Worm (Caenorhabditis elegans) whole organism, L4 larva: ENCODE results near the gene F14D2.11.

Experiments
- D1046.2 ChIP-seq: fragments of 200-800 bp; sonication (Bioruptor generic); IDR thresholded peaks from 2 replicates; pipeline ENCODE4 v1.3.6; 2022; ENCODE audit warnings: missing genetic modification characterization, missing compliant biosample characterization
- R02D3.7 ChIP-seq: fragments of 150-350 bp; sonication (generic microtip); optimal IDR thresholded peaks from 3 replicates; lab custom pipeline; 2014; ENCODE audit warnings: missing biosample characterization, missing genetic modification characterization
- Y5F2A.4 ChIP-seq: fragments of 200-800 bp; sonication (Bioruptor generic); optimal IDR thresholded peaks from 2 replicates; lab custom pipeline; 2018; ENCODE audit warnings: mild to moderate bottlenecking, missing genetic modification characterization, missing compliant biosample characterization
- ZK546.5 ChIP-seq, 2 experiments: sonication (generic microtip); optimal IDR thresholded peaks; 2 replicates each; lab custom pipeline; 2017; ENCODE audit warnings: missing biosample characterization in 2 of 2, missing genetic modification characterization in 2 of 2
- ceh-82 ChIP-seq: sonication (generic microtip); optimal IDR thresholded peaks from 2 replicates; lab custom pipeline; 2017; ENCODE audit warnings: missing biosample characterization, missing genetic modification characterization
- daf-16 ChIP-seq, 3 experiments: sonication (generic microtip); optimal IDR thresholded peaks; 2 replicates each; lab custom pipeline; 2016 to 2017; ENCODE audit warnings: missing genetic modification characterization in 3 of 3, missing genetic modification reagents in 3 of 3, mild to moderate bottlenecking in 2 of 3, missing compliant biosample characterization in 2 of 3, missing biosample characterization in 1 of 3, moderate library complexity in 1 of 3
- dmd-6 ChIP-seq: fragments of 200-800 bp; sonication (Bioruptor generic); IDR thresholded peaks from 2 replicates; pipeline ENCODE4 v1.3.6; 2022; ENCODE audit warnings: missing genetic modification reagents, missing genetic modification characterization, missing compliant biosample characterization
- dve-1 ChIP-seq: sonication (generic microtip); optimal IDR thresholded peaks from 2 replicates; lab custom pipeline; 2017; ENCODE audit warnings: antibody characterized with exemption, mild to moderate bottlenecking, missing genetic modification characterization, missing compliant biosample characterization; ENCODE audit not compliant: insufficient read depth
- egl-27 ChIP-seq: sonication (generic microtip); optimal IDR thresholded peaks from 3 replicates; lab custom pipeline; 2017; ENCODE audit warnings: missing biosample characterization, missing genetic modification reagents, missing genetic modification characterization
- gei-8 ChIP-seq: fragments of 200-800 bp; sonication (Bioruptor generic); optimal IDR thresholded peaks from 2 replicates; lab custom pipeline; 2018; ENCODE audit warnings: mild to moderate bottlenecking, missing genetic modification characterization, missing compliant biosample characterization
- hlh-11 ChIP-seq: fragments of 200-800 bp; sonication (Bioruptor generic); optimal IDR thresholded peaks from 2 replicates; lab custom pipeline; 2018; ENCODE audit warnings: mild to moderate bottlenecking, missing genetic modification characterization, missing compliant biosample characterization
- hlh-30 ChIP-seq: sonication (generic microtip); optimal IDR thresholded peaks from 2 replicates; lab custom pipeline; 2017; ENCODE audit warnings: antibody characterized with exemption, mild to moderate bottlenecking, missing genetic modification characterization, missing compliant biosample characterization; ENCODE audit not compliant: insufficient read depth
- lir-3 ChIP-seq: sonication (generic microtip); optimal IDR thresholded peaks from 2 replicates; lab custom pipeline; 2016; ENCODE audit warnings: mild to moderate bottlenecking, missing genetic modification characterization, missing compliant biosample characterization
- nhr-28 ChIP-seq: fragments of 150-350 bp; optimal IDR thresholded peaks from 2 replicates; lab custom pipeline; 2014; ENCODE audit warnings: missing biosample characterization, missing genetic modification characterization
- nhr-41 ChIP-seq: fragments of 200-800 bp; sonication (Bioruptor generic); IDR thresholded peaks from 2 replicates; pipeline ENCODE4 v1.3.6; 2022; ENCODE audit warnings: missing genetic modification reagents, missing genetic modification characterization, missing compliant biosample characterization
- nhr-77 ChIP-seq: fragments of 150-350 bp; optimal IDR thresholded peaks from 2 replicates; lab custom pipeline; 2014; ENCODE audit warnings: missing biosample characterization, missing genetic modification characterization
- php-3 ChIP-seq: fragments of 200-800 bp; sonication (Bioruptor generic); IDR thresholded peaks from 2 replicates; pipeline ENCODE4 v1.3.6; 2022; ENCODE audit warnings: missing genetic modification reagents, missing genetic modification characterization, missing compliant biosample characterization
- pqm-1 ChIP-seq: sonication (generic microtip); optimal IDR thresholded peaks from 2 replicates; lab custom pipeline; 2017; ENCODE audit warnings: missing biosample characterization, missing genetic modification characterization
- rbr-2 ChIP-seq: sonication (generic microtip); optimal IDR thresholded peaks from 2 replicates; lab custom pipeline; 2016; ENCODE audit warnings: missing genotype, missing genetic modification characterization, missing compliant biosample characterization
- snpc-4 ChIP-seq: fragments of 150-350 bp; optimal IDR thresholded peaks from 2 replicates; lab custom pipeline; 2014; ENCODE audit warnings: missing biosample characterization, missing genetic modification characterization
- zip-11 ChIP-seq: fragments of 200-800 bp; sonication (Bioruptor generic); IDR thresholded peaks from 2 replicates; pipeline ENCODE4 v1.3.6; 2022; ENCODE audit warnings: missing genetic modification characterization, missing compliant biosample characterization

F14D2.11 gene

DNA sequence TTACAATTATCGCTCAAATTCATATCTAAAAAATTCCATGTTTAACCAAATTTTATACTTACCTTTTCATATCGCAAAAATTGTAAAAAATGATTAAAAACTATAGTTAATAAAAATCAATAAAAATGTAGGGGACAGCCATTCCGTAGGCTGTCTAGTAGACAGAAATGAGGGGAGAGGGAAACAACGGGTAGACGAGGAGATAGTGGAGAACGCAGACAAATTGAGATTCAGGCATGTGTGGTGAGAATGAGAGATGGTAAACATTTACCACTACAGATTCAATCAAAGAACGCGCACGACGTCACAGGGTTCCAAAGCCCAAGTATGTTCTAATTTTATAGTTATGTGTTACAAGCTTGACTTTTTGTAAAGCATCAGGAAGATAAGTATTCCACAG is 38.3 kb downstream of the F14D2.11 start (continued):
- TF ChIP-seq nhr-41 (no peak), ceh-82 (tag; lab: Kevin White, UChicago) (no peak), R02D3.7 (tag; lab: Kevin White, UChicago) (no peak), nhr-28 (tag; lab: Kevin White, UChicago) (peak; percentile 56), zip-11 (GFP tag; lab: Robert Waterston, UW) (no peak), hlh-30 (tag; lab: Kevin White, UChicago) (peak; percentile 22), snpc-4 (no peak)

DNA sequence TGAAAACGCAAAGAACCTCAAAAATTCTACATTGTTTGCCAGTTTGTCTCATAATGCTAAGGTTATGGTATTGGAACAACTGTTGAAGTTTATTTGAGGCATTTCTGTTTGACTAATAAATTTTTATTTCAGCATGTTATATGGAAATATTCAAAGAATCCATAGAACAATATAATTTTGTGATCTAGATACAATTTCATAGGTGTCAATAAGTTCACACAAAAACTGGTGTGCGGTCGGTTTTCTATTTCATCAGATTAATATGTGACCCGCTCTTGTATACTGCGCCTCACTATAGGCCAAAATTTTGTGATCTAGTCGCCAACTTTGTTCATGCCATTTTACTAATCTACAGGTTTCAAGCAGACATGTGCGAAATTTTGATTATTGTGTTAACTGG is 42.4 kb downstream of the F14D2.11 start, which contains the start of gene btb-22:
Gene btb-22, plus strand, starts transcription at position 301 of the 400 bp plus-strand sequence.
- no peak for TF ChIP-seq php-3 (GFP tag; lab: Robert Waterston, UW)
- TF ChIP-seq nhr-28 (tag; lab: Kevin White, UChicago): no peak
- TF ChIP-seq, all 104 proteins: peak for 0

DNA sequence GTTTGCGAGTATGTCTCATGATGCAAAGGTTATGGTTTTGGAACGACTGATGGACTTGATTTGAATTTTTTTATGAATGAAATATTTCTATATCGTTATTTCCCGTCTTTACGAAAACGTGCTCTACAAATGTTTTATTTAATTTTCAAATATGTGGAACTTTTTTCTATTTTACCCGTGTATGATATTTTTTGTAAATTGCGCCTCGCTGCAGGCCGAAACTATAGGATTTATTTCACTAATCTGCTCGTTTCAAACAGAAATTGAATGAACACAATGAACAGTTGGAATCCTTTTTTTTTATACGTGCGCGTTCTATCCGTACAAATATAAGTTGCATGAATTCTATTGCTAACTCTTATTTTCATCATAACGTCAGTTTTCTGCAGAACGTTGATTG is 44.0 kb downstream of the F14D2.11 start, which contains the start of gene btb-18:
Gene btb-18, plus strand, starts transcription at position 301 of the 400 bp plus-strand sequence.
- no peak for TF ChIP-seq ZK546.5 (tag; optimal IDR thresholded peaks at IDR 0.05; lab: Kevin White, UChicago)
- no peak for TF ChIP-seq daf-16 (GFP tag; optimal IDR thresholded peaks at IDR 0.05; lab: Kevin White, UChicago)
- peak; percentile 50 for TF ChIP-seq daf-16 (tag; optimal IDR thresholded peaks at IDR 0.05; lab: Kevin White, UChicago)
- no peak for TF ChIP-seq lir-3
- peak; percentile 39 for TF ChIP-seq dve-1

DNA sequence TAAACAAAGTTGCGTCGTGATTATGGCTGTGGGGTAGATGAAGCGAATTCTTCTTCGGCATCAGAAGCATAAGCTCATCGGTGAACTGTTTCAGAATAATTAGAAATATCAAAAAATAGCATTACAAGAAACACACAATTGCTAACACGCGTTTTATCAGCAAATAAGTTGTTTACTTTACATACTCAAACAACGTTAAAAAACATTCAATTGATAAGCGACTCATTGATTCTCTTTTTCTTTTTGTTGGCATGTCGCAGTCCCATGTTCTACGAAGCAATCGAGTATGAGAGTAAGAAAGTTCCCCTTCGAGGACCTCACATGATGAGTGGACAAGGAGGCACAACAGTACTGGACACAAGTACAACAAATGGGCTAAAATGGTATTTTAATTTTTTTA is 45.2 kb downstream of the F14D2.11 start, which contains the start of gene btb-16:
Gene btb-16, plus strand, starts transcription at position 240 of the 400 bp plus-strand sequence.
- TF ChIP-seq daf-16 (GFP tag; optimal IDR thresholded peaks at IDR 0.05; lab: Kevin White, UChicago) (no peak), daf-16 (tag; optimal IDR thresholded peaks at IDR 0.05; lab: Kevin White, UChicago) (peak; percentile 91), hlh-11 (tag; lab: Kevin White, UChicago) (peak; percentile 9), pqm-1 (tag; lab: Kevin White, UChicago) (peak; percentile 1), Y5F2A.4 (GFP tag; lab: Kevin White, UChicago) (no peak), dve-1 (peak; percentile 40), gei-8 (GFP tag; lab: Kevin White, UChicago) (no peak), nhr-28 (tag; lab: Kevin White, UChicago) (peak; percentile 36), rbr-2 (tag; lab: Kevin White, UChicago) (no peak), nhr-77 (no peak), hlh-30 (tag; lab: Kevin White, UChicago) (peak; percentile 26), dmd-6 (GFP tag; lab: Robert Waterston, UW) (0 out of 2 replicates have a peak, but pooled peaks have one; percentile 13), egl-27 (tag; lab: Kevin White, UChicago) (no peak)

DNA sequence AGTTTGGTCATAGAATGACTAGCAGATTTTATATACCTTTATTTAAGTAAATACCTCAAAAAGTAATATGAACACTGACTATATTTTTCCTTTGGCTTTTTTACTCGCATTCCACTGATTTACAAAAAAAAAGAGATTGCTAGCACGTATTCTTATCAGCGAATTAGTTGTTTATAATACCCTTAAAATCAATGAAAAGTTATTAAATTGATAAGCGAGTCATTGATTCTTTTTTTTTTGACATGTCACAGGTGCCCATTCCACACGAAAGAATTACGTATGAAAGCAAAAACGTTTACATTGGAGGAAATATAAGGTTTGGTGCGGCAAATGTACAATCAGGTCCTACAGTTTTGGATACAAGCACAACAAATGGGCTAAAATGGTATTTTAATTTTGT is 46.7 kb downstream of the F14D2.11 start, which contains the start of gene btb-17:
Gene btb-17, plus strand, starts transcription at position 213 of the 400 bp plus-strand sequence.
- TF ChIP-seq hlh-11 (tag; lab: Kevin White, UChicago) (peak; percentile 24), D1046.2 (GFP tag; lab: Robert Waterston, UW) (no peak), dmd-6 (GFP tag; lab: Robert Waterston, UW) (peak; percentile 62), nhr-28 (tag; lab: Kevin White, UChicago) (peak; percentile 52), ZK546.5 (tag; optimal IDR thresholded peaks at IDR 0.05; lab: Kevin White, UChicago) (no peak), pqm-1 (tag; lab: Kevin White, UChicago) (peak; percentile 54), daf-16 (GFP tag; optimal IDR thresholded peaks at IDR 0.05; lab: Kevin White, UChicago) (no peak), daf-16 (tag; optimal IDR thresholded peaks at IDR 0.05; lab: Kevin White, UChicago) (peak; percentile 92), php-3 (GFP tag; lab: Robert Waterston, UW) (0 out of 2 replicates have a peak, but pooled peaks have one; percentile 59)
- TF ChIP-seq, all 104 proteins: peak for 6
